Worm (Caenorhabditis elegans) whole organism, L3 larva: Measurements from ENCODE around the gene C28D4.7.

Experiments
- R02D3.7 ChIP-seq: fragments of 150-350 bp; optimal IDR thresholded peaks from 2 replicates; lab custom pipeline; 2014; ENCODE audit warnings: missing biosample characterization, missing genetic modification characterization
- ZK546.5 ChIP-seq: sonication (generic microtip); optimal IDR thresholded peaks from 2 replicates; lab custom pipeline; 2017; ENCODE audit warnings: missing biosample characterization, missing genetic modification characterization
- ama-1 ChIP-seq: fragments of 150-350 bp; optimal IDR thresholded peaks from 2 replicates; lab custom pipeline; 2018
- ceh-16 ChIP-seq: sonication (generic microtip); optimal IDR thresholded peaks from 2 replicates; lab custom pipeline; 2017; ENCODE audit warnings: missing biosample characterization, missing genetic modification characterization
- ceh-28 ChIP-seq: fragments of 150-350 bp; optimal IDR thresholded peaks from 2 replicates; lab custom pipeline; 2014; ENCODE audit warnings: missing biosample characterization, missing genetic modification reagents, missing genetic modification characterization
- ceh-82 ChIP-seq: fragments of 150-350 bp; optimal IDR thresholded peaks from 2 replicates; lab custom pipeline; 2014; ENCODE audit warnings: missing biosample characterization, missing genetic modification characterization
- ceh-9 ChIP-seq: sonication (generic microtip); optimal IDR thresholded peaks from 2 replicates; lab custom pipeline; 2018; ENCODE audit warnings: missing biosample characterization, missing genetic modification characterization
- egl-27 ChIP-seq: sonication (generic microtip); optimal IDR thresholded peaks from 4 replicates; lab custom pipeline; 2017; ENCODE audit warnings: missing biosample characterization, missing genetic modification reagents, missing genetic modification characterization
- egl-5 ChIP-seq: fragments of 150-350 bp; optimal IDR thresholded peaks from 2 replicates; lab custom pipeline; 2017; ENCODE audit warnings: missing biosample characterization, missing genetic modification reagents, missing genetic modification characterization, inconsistent platforms
- elt-1 ChIP-seq: fragments of 150-350 bp; optimal IDR thresholded peaks from 2 replicates; lab custom pipeline; 2014; ENCODE audit warnings: missing biosample characterization, missing genetic modification characterization
- elt-2 ChIP-seq: sonication (generic microtip); optimal IDR thresholded peaks from 2 replicates; lab custom pipeline; 2016; ENCODE audit warnings: missing genetic modification reagents, mild to moderate bottlenecking, missing genetic modification characterization, missing compliant biosample characterization
- elt-3 ChIP-seq, 3 experiments: fragments of 150-350 bp in 1 of 3; sonication (generic microtip) in 2 of 3; optimal IDR thresholded peaks; 2 replicates in 2 of 3; 4 replicates in 1 of 3; lab custom pipeline; 2014 to 2017; ENCODE audit warnings: missing biosample characterization in 3 of 3, missing genetic modification characterization in 3 of 3
- eor-1 ChIP-seq, 2 experiments: fragments of 150-350 bp; optimal IDR thresholded peaks; 2 replicates each; lab custom pipeline; 2014 to 2018; ENCODE audit warnings: missing biosample characterization in 2 of 2, missing genetic modification characterization in 2 of 2
- fkh-10 ChIP-seq: sonication (generic microtip); optimal IDR thresholded peaks from 2 replicates; lab custom pipeline; 2017; ENCODE audit warnings: missing biosample characterization, missing genetic modification reagents, missing genetic modification characterization
- fkh-2 ChIP-seq: fragments of 150-350 bp; optimal IDR thresholded peaks from 2 replicates; lab custom pipeline; 2014; ENCODE audit warnings: missing biosample characterization, missing genetic modification reagents, missing genetic modification characterization
- fos-1 ChIP-seq: fragments of 150-350 bp; optimal IDR thresholded peaks from 2 replicates; lab custom pipeline; 2014; ENCODE audit warnings: missing biosample characterization, missing genetic modification characterization
- hmg-11 ChIP-seq: sonication (generic microtip); optimal IDR thresholded peaks from 2 replicates; lab custom pipeline; 2016; ENCODE audit warnings: missing genetic modification characterization, missing compliant biosample characterization
- lin-39 ChIP-seq: fragments of 150-350 bp; optimal IDR thresholded peaks from 2 replicates; lab custom pipeline; 2018; ENCODE audit warnings: missing biosample characterization, missing genetic modification reagents, missing genetic modification characterization
- lsy-12 ChIP-seq: sonication (generic microtip); optimal IDR thresholded peaks from 2 replicates; lab custom pipeline; 2016; ENCODE audit warnings: mild to moderate bottlenecking, missing genetic modification characterization, missing compliant biosample characterization
- mdl-1 ChIP-seq: fragments of 150-350 bp; optimal IDR thresholded peaks from 2 replicates; lab custom pipeline; 2014; ENCODE audit warnings: missing biosample characterization, missing genetic modification characterization
- mml-1 ChIP-seq: fragments of 150-350 bp; sonication (generic microtip); optimal IDR thresholded peaks from 3 replicates; lab custom pipeline; 2014; ENCODE audit warnings: missing biosample characterization, missing genetic modification characterization
- nfya-1 ChIP-seq: sonication (generic microtip); optimal IDR thresholded peaks from 2 replicates; lab custom pipeline; 2017; ENCODE audit warnings: missing genetic modification characterization, mild to moderate bottlenecking, missing compliant biosample characterization, antibody characterized with exemption, moderate library complexity; ENCODE audit not compliant: insufficient read depth
- nhr-11 ChIP-seq: fragments of 150-350 bp; optimal IDR thresholded peaks from 2 replicates; lab custom pipeline; 2014; ENCODE audit warnings: missing biosample characterization, missing genetic modification characterization
- nhr-12 ChIP-seq: fragments of 150-350 bp; optimal IDR thresholded peaks from 2 replicates; lab custom pipeline; 2014; ENCODE audit warnings: missing biosample characterization, missing genetic modification characterization
- nhr-23 ChIP-seq: fragments of 150-350 bp; optimal IDR thresholded peaks from 2 replicates; lab custom pipeline; 2014; ENCODE audit warnings: missing biosample characterization, missing genetic modification reagents, missing genetic modification characterization
- nhr-237 ChIP-seq: fragments of 150-350 bp; optimal IDR thresholded peaks from 2 replicates; lab custom pipeline; 2014; ENCODE audit warnings: missing biosample characterization, missing genetic modification characterization
- nhr-25 ChIP-seq: sonication (generic microtip); optimal IDR thresholded peaks from 2 replicates; lab custom pipeline; 2017; ENCODE audit warnings: missing biosample characterization, missing genetic modification characterization
- nhr-28 ChIP-seq: fragments of 150-350 bp; optimal IDR thresholded peaks from 2 replicates; lab custom pipeline; 2014; ENCODE audit warnings: missing biosample characterization, missing genetic modification characterization
- nhr-43 ChIP-seq: sonication (generic microtip); optimal IDR thresholded peaks from 2 replicates; lab custom pipeline; 2016; ENCODE audit warnings: mild to moderate bottlenecking, missing genetic modification characterization, missing compliant biosample characterization; ENCODE audit not compliant: poor library complexity, severe bottlenecking
- nhr-67 ChIP-seq: fragments of 150-350 bp; optimal IDR thresholded peaks from 2 replicates; lab custom pipeline; 2014; ENCODE audit warnings: missing biosample characterization, missing genetic modification characterization
- nhr-76 ChIP-seq: fragments of 150-350 bp; sonication (generic microtip); optimal IDR thresholded peaks from 5 replicates; lab custom pipeline; 2014; ENCODE audit warnings: missing biosample characterization, missing genetic modification characterization
- nhr-77 ChIP-seq: fragments of 150-350 bp; optimal IDR thresholded peaks from 2 replicates; lab custom pipeline; 2014; ENCODE audit warnings: missing biosample characterization, missing genetic modification characterization
- pha-4 ChIP-seq: fragments of 150-350 bp; optimal IDR thresholded peaks from 2 replicates; lab custom pipeline; 2014; ENCODE audit warnings: missing biosample characterization, missing genetic modification reagents, missing genetic modification characterization
- pqm-1 ChIP-seq: fragments of 150-350 bp; optimal IDR thresholded peaks from 2 replicates; lab custom pipeline; 2017; ENCODE audit warnings: missing biosample characterization, missing genetic modification characterization, inconsistent platforms
- sea-2 ChIP-seq: fragments of 150-350 bp; sonication (generic microtip); optimal IDR thresholded peaks from 4 replicates; lab custom pipeline; 2014; ENCODE audit warnings: missing biosample characterization, missing genetic modification reagents, missing genetic modification characterization
- skn-1 ChIP-seq: fragments of 150-350 bp; optimal IDR thresholded peaks from 2 replicates; lab custom pipeline; 2014; ENCODE audit warnings: missing biosample characterization, missing genetic modification characterization
- snpc-4 ChIP-seq: fragments of 150-350 bp; optimal IDR thresholded peaks from 2 replicates; lab custom pipeline; 2014; ENCODE audit warnings: missing biosample characterization, missing genetic modification characterization
- tbx-2 ChIP-seq: sonication (generic microtip); optimal IDR thresholded peaks from 2 replicates; lab custom pipeline; 2016; ENCODE audit warnings: mild to moderate bottlenecking, missing genetic modification characterization, missing compliant biosample characterization
- zag-1 ChIP-seq: fragments of 150-350 bp; optimal IDR thresholded peaks from 2 replicates; lab custom pipeline; 2014; ENCODE audit warnings: missing biosample characterization, missing genetic modification characterization
- ztf-11 ChIP-seq: fragments of 150-350 bp; optimal IDR thresholded peaks from 2 replicates; lab custom pipeline; 2014; ENCODE audit warnings: missing biosample characterization, missing genetic modification characterization
- ztf-4 ChIP-seq: fragments of 150-350 bp; optimal IDR thresholded peaks from 2 replicates; lab custom pipeline; 2014; ENCODE audit warnings: missing biosample characterization, missing genetic modification characterization

Gene C28D4.7

DNA sequence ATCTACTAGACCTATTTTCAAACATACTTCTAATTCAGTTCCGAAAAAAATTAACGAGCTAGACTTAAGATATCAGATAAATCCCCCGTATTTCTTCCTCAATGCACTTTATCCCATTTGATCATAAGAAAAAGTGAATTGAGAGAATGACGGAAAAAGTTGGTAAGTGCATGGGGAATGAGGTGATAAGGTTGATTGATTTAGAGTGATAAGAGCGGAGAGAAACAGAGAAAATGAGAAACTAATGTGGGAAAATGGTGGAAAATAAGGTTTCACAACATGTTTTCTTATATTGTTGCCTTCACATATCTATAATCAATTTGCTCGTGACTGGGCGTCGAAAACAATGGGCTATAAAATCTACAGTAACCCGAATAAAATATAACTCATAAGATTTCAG, 7.2 kb downstream of the C28D4.7 start:
- TF ChIP-seq nhr-11 (tag; lab: Kevin White, UChicago) (no peak), nhr-67 (tag; lab: Kevin White, UChicago) (no peak), egl-5 (tag; lab: Kevin White, UChicago) (no peak), pqm-1 (tag; lab: Kevin White, UChicago) (peak; percentile 64), eor-1 (tag; optimal IDR thresholded peaks at IDR 0.05; lab: Kevin White, UChicago) (no peak), ceh-82 (tag; lab: Kevin White, UChicago) (no peak), ceh-28 (tag; lab: Kevin White, UChicago) (peak; percentile 4), ZK546.5 (tag; lab: Kevin White, UChicago) (no peak), nhr-237 (tag; lab: Kevin White, UChicago) (no peak), fkh-2 (no peak), R02D3.7 (tag; lab: Kevin White, UChicago) (no peak), fkh-10 (GFP tag; lab: Kevin White, UChicago) (no peak), elt-2 (tag; lab: Kevin White, UChicago) (peak; percentile 75), ztf-11 (tag; lab: Kevin White, UChicago) (no peak), nhr-28 (tag; lab: Kevin White, UChicago) (no peak), ceh-9 (tag; lab: Kevin White, UChicago) (no peak), tbx-2 (tag; lab: Kevin White, UChicago) (no peak), nhr-23 (no peak), nfya-1 (tag; lab: Kevin White, UChicago) (peak; percentile 35), nhr-12 (tag; lab: Kevin White, UChicago) (no peak), hmg-11 (tag; lab: Kevin White, UChicago) (no peak), skn-1 (no peak), zag-1 (no peak), lin-39 (tag; lab: Kevin White, UChicago) (no peak), egl-27 (tag; lab: Kevin White, UChicago) (no peak), ceh-16 (tag; lab: Kevin White, UChicago) (no peak), sea-2 (no peak), ztf-4 (tag; lab: Kevin White, UChicago) (no peak)
- TF ChIP-seq, all 47 proteins: peak for 4

DNA sequence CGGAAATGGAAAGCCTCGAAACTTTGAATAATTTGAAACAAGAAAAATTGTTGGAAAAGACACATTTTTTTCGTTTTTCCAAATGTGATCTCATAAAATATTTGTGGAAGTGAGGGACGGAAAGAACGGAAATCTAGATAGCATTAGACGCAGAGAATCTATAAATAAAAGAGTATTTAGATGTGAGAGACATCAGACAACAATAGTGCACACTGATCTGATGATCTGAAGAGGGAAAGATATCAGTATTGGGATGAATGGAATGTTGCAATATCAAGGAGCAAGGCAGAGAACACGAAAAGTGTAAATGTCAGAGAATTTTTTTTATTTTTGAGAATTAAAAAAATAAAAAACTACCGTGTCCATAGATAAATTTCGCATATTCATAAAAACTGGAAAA, 8.1 kb downstream of the C28D4.7 start:
- TF ChIP-seq elt-2 (tag; lab: Kevin White, UChicago) (peak; percentile 3), nhr-67 (tag; lab: Kevin White, UChicago) (no peak), nhr-77 (no peak), mdl-1 (tag; lab: Kevin White, UChicago) (no peak), ztf-11 (tag; lab: Kevin White, UChicago) (no peak), snpc-4 (tag; lab: Kevin White, UChicago) (no peak), ama-1 (lab: Kevin White, UChicago) (no peak), elt-3 (tag; optimal IDR thresholded peaks at IDR 0.05; lab: Kevin White, UChicago) (no peak), fkh-2 (no peak), nhr-25 (no peak), ceh-28 (tag; lab: Kevin White, UChicago) (no peak), pqm-1 (tag; lab: Kevin White, UChicago) (peak; percentile 16)

DNA sequence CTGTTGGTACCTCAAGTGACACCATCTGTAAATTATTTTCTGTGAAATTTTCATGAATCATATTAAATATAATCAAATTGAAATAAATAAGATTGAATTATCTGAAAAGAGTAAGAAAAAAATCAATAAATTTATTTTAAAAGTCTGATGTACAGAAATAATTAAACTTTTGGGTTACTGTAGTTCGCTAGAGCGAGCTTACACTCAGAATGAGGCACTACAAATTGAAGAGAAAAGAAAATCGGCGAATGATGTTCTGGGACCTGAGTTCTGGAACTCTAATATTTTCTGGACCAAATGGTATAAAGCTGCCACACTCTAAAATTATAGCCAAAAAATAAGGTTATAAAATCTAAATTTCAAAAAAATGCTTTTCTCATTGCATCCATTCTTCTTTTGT, 9.0 kb downstream of the C28D4.7 start:
- TF ChIP-seq tbx-2 (tag; lab: Kevin White, UChicago) (no peak), nhr-43 (no peak), ceh-82 (tag; lab: Kevin White, UChicago) (no peak), eor-1 (tag; optimal IDR thresholded peaks at IDR 0.05; lab: Kevin White, UChicago) (no peak), zag-1 (no peak), elt-3 (tag; optimal IDR thresholded peaks at IDR 0.05; lab: Kevin White, UChicago) (no peak), fos-1 (tag; lab: Kevin White, UChicago) (no peak), mml-1 (tag; lab: Kevin White, UChicago) (no peak)

DNA sequence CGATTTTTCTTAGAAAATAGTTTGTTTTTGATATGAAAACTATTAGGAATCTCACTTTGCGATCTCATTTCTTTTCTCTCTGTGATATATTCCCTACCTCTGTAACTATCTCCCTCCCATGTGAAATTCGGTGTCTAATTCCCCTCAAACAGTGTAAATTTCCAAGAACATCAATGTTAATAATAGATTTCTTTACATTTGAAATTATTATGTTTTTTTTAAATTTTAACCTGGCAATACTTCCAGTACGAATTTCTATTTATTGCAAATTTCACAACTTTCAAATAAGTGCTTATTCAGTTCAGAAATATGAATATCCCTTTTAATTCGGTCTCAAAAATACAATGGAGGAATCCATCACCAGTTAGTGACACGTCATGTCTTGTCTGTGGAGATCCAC, 14.6 kb downstream of the C28D4.7 start, which contains the start of gene nhr-100:
Gene nhr-100 (plus strand): TSS at position 301 of the 400 bp plus-strand sequence.
- no peak for TF ChIP-seq nfya-1 (tag; lab: Kevin White, UChicago)
- no peak for TF ChIP-seq lsy-12
- no peak for TF ChIP-seq nhr-237 (tag; lab: Kevin White, UChicago)
- TF ChIP-seq nhr-43 = no peak
- TF ChIP-seq zag-1 = no peak
- no peak for TF ChIP-seq pha-4 (tag; lab: Kevin White, UChicago)
- TF ChIP-seq hmg-11 (tag; lab: Kevin White, UChicago) = no peak
- no peak for TF ChIP-seq nhr-76 (tag; lab: Kevin White, UChicago)
- TF ChIP-seq egl-5 (tag; lab: Kevin White, UChicago) = no peak
- no peak for TF ChIP-seq elt-1 (tag; lab: Kevin White, UChicago)
- TF ChIP-seq fos-1 (tag; lab: Kevin White, UChicago) = no peak
